Worm (Caenorhabditis elegans) whole organism, late embryonic: ENCODE measurements around the gene T23B7.2.
"Not testable (repeated sequence)": the region's sequence is repeated elsewhere in the genome, so short reads cannot be mapped to it uniquely, and the experiment has no call there.

Experiments used
- C08G9.2 ChIP-seq: sonication (generic microtip); optimal IDR thresholded peaks from 2 replicates; lab custom pipeline; 2016; ENCODE audit warnings: mild to moderate bottlenecking, missing genetic modification characterization, moderate library complexity, missing compliant biosample characterization
- K09A11.1 ChIP-seq: sonication (generic microtip); optimal IDR thresholded peaks from 2 replicates; lab custom pipeline; 2017; ENCODE audit warnings: antibody characterized with exemption, mild to moderate bottlenecking, missing genetic modification characterization, missing compliant biosample characterization; ENCODE audit not compliant: insufficient read depth
- Y22D7AL.16 ChIP-seq: sonication (generic microtip); optimal IDR thresholded peaks from 2 replicates; lab custom pipeline; 2016; ENCODE audit warnings: missing genetic modification characterization, missing compliant biosample characterization
- ahr-1 ChIP-seq: sonication (generic microtip); optimal IDR thresholded peaks from 2 replicates; lab custom pipeline; 2016; ENCODE audit warnings: missing genetic modification characterization, missing compliant biosample characterization
- ceh-19 ChIP-seq: fragments of 200-800 bp; sonication (Bioruptor generic); optimal IDR thresholded peaks from 2 replicates; lab custom pipeline; 2018; ENCODE audit warnings: mild to moderate bottlenecking, missing genetic modification characterization, missing compliant biosample characterization
- ceh-30 ChIP-seq: fragments of 150-350 bp; optimal IDR thresholded peaks from 2 replicates; lab custom pipeline; 2014; ENCODE audit warnings: missing biosample characterization, missing genetic modification characterization
- ceh-31 ChIP-seq: sonication (generic microtip); optimal IDR thresholded peaks from 2 replicates; lab custom pipeline; 2016; ENCODE audit warnings: missing genetic modification characterization, missing compliant biosample characterization
- ceh-34 ChIP-seq: sonication (generic microtip); optimal IDR thresholded peaks from 2 replicates; lab custom pipeline; 2016; ENCODE audit warnings: mild to moderate bottlenecking, missing genetic modification characterization, missing compliant biosample characterization
- ceh-45 ChIP-seq: fragments of 200-800 bp; sonication (Bioruptor generic); IDR thresholded peaks from 2 replicates; pipeline ENCODE4 v1.3.6; 2022; ENCODE audit warnings: missing genetic modification reagents, missing genetic modification characterization, missing compliant biosample characterization
- ceh-9 ChIP-seq: sonication (generic microtip); optimal IDR thresholded peaks from 2 replicates; lab custom pipeline; 2016; ENCODE audit warnings: mild to moderate bottlenecking, missing genetic modification characterization, inconsistent platforms, missing compliant biosample characterization
- elt-4 ChIP-seq: sonication (generic microtip); optimal IDR thresholded peaks from 2 replicates; lab custom pipeline; 2016; ENCODE audit warnings: missing genetic modification characterization, missing compliant biosample characterization
- ets-4 ChIP-seq: sonication (generic microtip); optimal IDR thresholded peaks from 2 replicates; lab custom pipeline; 2016; ENCODE audit warnings: missing genetic modification characterization, missing compliant biosample characterization
- eyg-1 ChIP-seq: sonication (generic microtip); optimal IDR thresholded peaks from 2 replicates; lab custom pipeline; 2016; ENCODE audit warnings: missing genotype, missing genetic modification characterization, missing compliant biosample characterization
- fax-1 ChIP-seq: sonication (generic microtip); optimal IDR thresholded peaks from 2 replicates; lab custom pipeline; 2016; ENCODE audit warnings: missing genotype, missing genetic modification characterization, missing compliant biosample characterization
- hlh-30 ChIP-seq: sonication (generic microtip); optimal IDR thresholded peaks from 2 replicates; lab custom pipeline; 2017; ENCODE audit warnings: antibody characterized with exemption, missing genetic modification characterization, missing compliant biosample characterization; ENCODE audit not compliant: insufficient read depth
- hlh-6 ChIP-seq: sonication (generic microtip); optimal IDR thresholded peaks from 2 replicates; lab custom pipeline; 2016; ENCODE audit warnings: missing genotype, missing genetic modification characterization, missing compliant biosample characterization
- lim-6 ChIP-seq: sonication (generic microtip); optimal IDR thresholded peaks from 2 replicates; lab custom pipeline; 2016; ENCODE audit warnings: missing genetic modification characterization, missing compliant biosample characterization
- lin-11 ChIP-seq: fragments of 200-800 bp; sonication (Bioruptor generic); optimal IDR thresholded peaks from 2 replicates; lab custom pipeline; 2018; ENCODE audit warnings: mild to moderate bottlenecking, missing genetic modification characterization, missing compliant biosample characterization
- npax-4 ChIP-seq: sonication (generic microtip); optimal IDR thresholded peaks from 2 replicates; lab custom pipeline; 2016; ENCODE audit warnings: missing genetic modification characterization, missing compliant biosample characterization
- odd-2 ChIP-seq: sonication (generic microtip); optimal IDR thresholded peaks from 2 replicates; lab custom pipeline; 2017; ENCODE audit warnings: antibody characterized with exemption, mild to moderate bottlenecking, missing genetic modification characterization, missing compliant biosample characterization
- pqm-1 ChIP-seq: sonication (generic microtip); optimal IDR thresholded peaks from 2 replicates; lab custom pipeline; 2016; ENCODE audit warnings: missing genetic modification characterization, missing compliant biosample characterization
- rnt-1 ChIP-seq: sonication (generic microtip); optimal IDR thresholded peaks from 2 replicates; lab custom pipeline; 2016; ENCODE audit warnings: missing genetic modification characterization, missing compliant biosample characterization
- sdc-2 ChIP-seq: sonication (generic microtip); optimal IDR thresholded peaks from 2 replicates; lab custom pipeline; 2016; ENCODE audit warnings: missing genotype, missing genetic modification characterization, missing compliant biosample characterization
- sox-2 ChIP-seq: fragments of 200-800 bp; sonication (Bioruptor generic); IDR thresholded peaks from 2 replicates; pipeline ENCODE4 v1.3.6; 2022; ENCODE audit warnings: missing genetic modification reagents, missing genetic modification characterization, missing compliant biosample characterization
- sox-4 ChIP-seq: sonication (generic microtip); optimal IDR thresholded peaks from 2 replicates; lab custom pipeline; 2017; ENCODE audit warnings: mild to moderate bottlenecking, missing genetic modification characterization, inconsistent platforms, missing compliant biosample characterization
- tbx-2 ChIP-seq: sonication (generic microtip); optimal IDR thresholded peaks from 2 replicates; lab custom pipeline; 2016; ENCODE audit warnings: missing genetic modification characterization, missing compliant biosample characterization
- tbx-7 ChIP-seq: sonication (generic microtip); optimal IDR thresholded peaks from 2 replicates; lab custom pipeline; 2016; ENCODE audit warnings: missing genotype, missing genetic modification characterization, missing compliant biosample characterization
- unc-3 ChIP-seq, 2 experiments: fragments of 200-800 bp in 1 of 2; sonication (Bioruptor generic) in 1 of 2; sonication (generic microtip) in 1 of 2; conservative IDR thresholded peaks in 1 of 2; optimal IDR thresholded peaks in 1 of 2; 2 replicates each; pipeline versions ENCODE4 v1.3.6 to Lab custom; 2016 to 2022; ENCODE audit warnings: missing compliant biosample characterization in 2 of 2, missing genetic modification characterization in 2 of 2, missing genetic modification reagents in 1 of 2
- unc-86 ChIP-seq: sonication (generic microtip); optimal IDR thresholded peaks from 2 replicates; lab custom pipeline; 2016; ENCODE audit warnings: missing genetic modification characterization, missing compliant biosample characterization
- zip-5 ChIP-seq: sonication (generic microtip); optimal IDR thresholded peaks from 2 replicates; lab custom pipeline; 2016; ENCODE audit warnings: missing genetic modification characterization, missing compliant biosample characterization
- ztf-16 ChIP-seq: sonication (generic microtip); optimal IDR thresholded peaks from 2 replicates; lab custom pipeline; 2017; ENCODE audit warnings: missing genetic modification characterization, missing compliant biosample characterization

Gene T23B7.2

ce11 chrII:4869793-4870343 is 27.8 kb upstream of the T23B7.2 start:
- TF ChIP-seq ceh-31 (tag; lab: Kevin White, UChicago), result peak; percentile 18
- TF ChIP-seq hlh-6 (tag; lab: Kevin White, UChicago), result peak; percentile 9
- peak; percentile 86 for TF ChIP-seq elt-4 (tag; lab: Kevin White, UChicago)
- no peak for TF ChIP-seq ceh-34 (tag; lab: Kevin White, UChicago)
- no peak for TF ChIP-seq sox-2 (GFP tag; lab: Robert Waterston, UW)

ce11 chrII:4867476-4867875 is 25.4 kb upstream of the T23B7.2 start, which contains the start of gene col-17:
TSS of gene col-17 (minus strand) at chrII:4867576.
- TF ChIP-seq fax-1 (tag; lab: Kevin White, UChicago) (no peak), K09A11.1 (tag; lab: Kevin White, UChicago) (no peak), unc-3 (GFP tag; conservative IDR thresholded peaks at IDR 0.05; lab: Robert Waterston, UW) (no peak), unc-3 (tag; optimal IDR thresholded peaks at IDR 0.05; lab: Kevin White, UChicago) (no peak), lim-6 (tag; lab: Kevin White, UChicago) (no peak), eyg-1 (tag; lab: Kevin White, UChicago) (no peak), tbx-7 (tag; lab: Kevin White, UChicago) (no peak), odd-2 (no peak), ets-4 (tag; lab: Kevin White, UChicago) (no peak)

- TF ChIP-seq sox-4 (tag; lab: Kevin White, UChicago), result no peak
- TF ChIP-seq ceh-34 (tag; lab: Kevin White, UChicago), result no peak
- no peak for TF ChIP-seq ztf-16 (tag; lab: Kevin White, UChicago)
- TF ChIP-seq ceh-31 (tag; lab: Kevin White, UChicago), result no peak
- no peak for TF ChIP-seq hlh-30
- no peak for TF ChIP-seq rnt-1 (tag; lab: Kevin White, UChicago)
- no peak for TF ChIP-seq npax-4 (tag; lab: Kevin White, UChicago)
- no peak for TF ChIP-seq ceh-30 (tag; lab: Kevin White, UChicago)
- no peak for TF ChIP-seq sdc-2
- no peak for TF ChIP-seq elt-4 (tag; lab: Kevin White, UChicago)
- TF ChIP-seq ceh-45, result no peak
- TF ChIP-seq tbx-2 (tag; lab: Kevin White, UChicago), result no peak
- TF ChIP-seq unc-86 (tag; lab: Kevin White, UChicago), result no peak
- TF ChIP-seq hlh-6 (tag; lab: Kevin White, UChicago), result no peak
- TF ChIP-seq Y22D7AL.16 (tag; lab: Kevin White, UChicago), result no peak
- no peak for TF ChIP-seq pqm-1 (tag; lab: Kevin White, UChicago)
- no peak for TF ChIP-seq ceh-9 (tag; lab: Kevin White, UChicago)
- TF ChIP-seq lim-6 (tag; lab: Kevin White, UChicago), result no peak
Observed at ce11 chrII:4866045-4866444, 24.0 kb upstream of the T23B7.2 start.

- TF ChIP-seq lin-11 (tag; lab: Kevin White, UChicago), result no peak
- no peak for TF ChIP-seq ahr-1
- no peak for TF ChIP-seq fax-1 (tag; lab: Kevin White, UChicago)
- no peak for TF ChIP-seq C08G9.2
Observed at ce11 chrII:4863357-4863756, 21.3 kb upstream of the T23B7.2 start, which contains the start of the genes mpst-4 and F11G11.14. TSS of gene mpst-4 (minus strand) at chrII:4863457. TSS of gene F11G11.14 (plus strand) at chrII:4863681.

- TF ChIP-seq ceh-19; hlh-30; zip-5 (tag; lab: Kevin White, UChicago): not testable (repeated sequence)
- TF ChIP-seq, all 69 proteins: peak for 0; not testable (repeated sequence) for 69
Observed at ce11 chrII:4860260-4860659, 18.2 kb upstream of the T23B7.2 start, which contains the start of the genes nspd-5 and F11G11.4. TSS of gene nspd-5 (minus strand) at chrII:4860360. TSS of gene F11G11.4 (plus strand) at chrII:4860594.
